Worm (Caenorhabditis elegans) whole organism, late embryonic: ENCODE data around the gene T01H3.3.
A peak's percentile ranks its signal among the peaks of the same experiment; 100 is the strongest.

Source experiments
- C08G9.2 ChIP-seq: sonication (generic microtip); optimal IDR thresholded peaks from 2 replicates; lab custom pipeline; 2016; ENCODE audit warnings: mild to moderate bottlenecking, missing genetic modification characterization, moderate library complexity, missing compliant biosample characterization
- C38D4.7 ChIP-seq: fragments of 200-800 bp; sonication (Bioruptor generic); optimal IDR thresholded peaks from 2 replicates; lab custom pipeline; 2018; ENCODE audit warnings: mild to moderate bottlenecking, missing genetic modification characterization, moderate library complexity, missing compliant biosample characterization
- F13H6.1 ChIP-seq: sonication (generic microtip); optimal IDR thresholded peaks from 2 replicates; lab custom pipeline; 2016; ENCODE audit warnings: missing genetic modification characterization, missing compliant biosample characterization
- K02D7.2 ChIP-seq: sonication (generic microtip); optimal IDR thresholded peaks from 2 replicates; lab custom pipeline; 2017; ENCODE audit warnings: mild to moderate bottlenecking, missing genetic modification characterization, missing compliant biosample characterization
- K09A11.1 ChIP-seq: sonication (generic microtip); optimal IDR thresholded peaks from 2 replicates; lab custom pipeline; 2017; ENCODE audit warnings: antibody characterized with exemption, mild to moderate bottlenecking, missing genetic modification characterization, missing compliant biosample characterization; ENCODE audit not compliant: insufficient read depth
- T23F11.4 ChIP-seq: fragments of 200-800 bp; sonication (Bioruptor generic); optimal IDR thresholded peaks from 2 replicates; lab custom pipeline; 2018; ENCODE audit warnings: mild to moderate bottlenecking, missing genetic modification characterization, missing compliant biosample characterization
- Y22D7AL.16 ChIP-seq: sonication (generic microtip); optimal IDR thresholded peaks from 2 replicates; lab custom pipeline; 2016; ENCODE audit warnings: missing genetic modification characterization, missing compliant biosample characterization
- ahr-1 ChIP-seq: sonication (generic microtip); optimal IDR thresholded peaks from 2 replicates; lab custom pipeline; 2016; ENCODE audit warnings: missing genetic modification characterization, missing compliant biosample characterization
- ama-1 ChIP-seq: fragments of 150-350 bp; optimal IDR thresholded peaks from 2 replicates; lab custom pipeline; 2014
- ceh-14 ChIP-seq: sonication (generic microtip); optimal IDR thresholded peaks from 2 replicates; lab custom pipeline; 2016; ENCODE audit warnings: missing genotype, missing genetic modification characterization, missing compliant biosample characterization
- ceh-22 ChIP-seq: sonication (generic microtip); optimal IDR thresholded peaks from 2 replicates; lab custom pipeline; 2017; ENCODE audit warnings: missing biosample characterization, missing genetic modification characterization
- ceh-24 ChIP-seq: sonication (generic microtip); optimal IDR thresholded peaks from 2 replicates; lab custom pipeline; 2016; ENCODE audit warnings: mild to moderate bottlenecking, missing genetic modification characterization, missing compliant biosample characterization
- ceh-30 ChIP-seq: fragments of 150-350 bp; optimal IDR thresholded peaks from 2 replicates; lab custom pipeline; 2014; ENCODE audit warnings: missing biosample characterization, missing genetic modification characterization
- ceh-31 ChIP-seq: sonication (generic microtip); optimal IDR thresholded peaks from 2 replicates; lab custom pipeline; 2016; ENCODE audit warnings: missing genetic modification characterization, missing compliant biosample characterization
- ceh-48 ChIP-seq: sonication (generic microtip); optimal IDR thresholded peaks from 2 replicates; lab custom pipeline; 2016; ENCODE audit warnings: missing genetic modification characterization, inconsistent platforms, missing compliant biosample characterization
- ceh-6 ChIP-seq: fragments of 200-800 bp; sonication (Bioruptor generic); optimal IDR thresholded peaks from 2 replicates; lab custom pipeline; 2018; ENCODE audit warnings: mild to moderate bottlenecking, missing genetic modification characterization, missing compliant biosample characterization
- dmd-4 ChIP-seq: sonication (generic microtip); optimal IDR thresholded peaks from 2 replicates; lab custom pipeline; 2016; ENCODE audit warnings: borderline replicate concordance, missing genetic modification characterization, missing compliant biosample characterization
- dve-1 ChIP-seq: sonication (generic microtip); optimal IDR thresholded peaks from 2 replicates; lab custom pipeline; 2017; ENCODE audit warnings: antibody characterized with exemption, mild to moderate bottlenecking, missing genetic modification characterization, missing compliant biosample characterization
- elt-2 ChIP-seq: sonication (generic microtip); optimal IDR thresholded peaks from 2 replicates; lab custom pipeline; 2016; ENCODE audit warnings: missing genetic modification reagents, missing genetic modification characterization, missing compliant biosample characterization
- elt-4 ChIP-seq: sonication (generic microtip); optimal IDR thresholded peaks from 2 replicates; lab custom pipeline; 2016; ENCODE audit warnings: missing genetic modification characterization, missing compliant biosample characterization
- ets-4 ChIP-seq: sonication (generic microtip); optimal IDR thresholded peaks from 2 replicates; lab custom pipeline; 2016; ENCODE audit warnings: missing genetic modification characterization, missing compliant biosample characterization
- eyg-1 ChIP-seq: sonication (generic microtip); optimal IDR thresholded peaks from 2 replicates; lab custom pipeline; 2016; ENCODE audit warnings: missing genotype, missing genetic modification characterization, missing compliant biosample characterization
- fkh-10 ChIP-seq: fragments of 150-350 bp; optimal IDR thresholded peaks from 2 replicates; lab custom pipeline; 2014; ENCODE audit warnings: missing biosample characterization, missing genetic modification reagents, missing genetic modification characterization
- hlh-30 ChIP-seq: sonication (generic microtip); optimal IDR thresholded peaks from 2 replicates; lab custom pipeline; 2017; ENCODE audit warnings: antibody characterized with exemption, missing genetic modification characterization, missing compliant biosample characterization; ENCODE audit not compliant: insufficient read depth
- madf-2 ChIP-seq: sonication (generic microtip); optimal IDR thresholded peaks from 2 replicates; lab custom pipeline; 2017; ENCODE audit warnings: missing genetic modification characterization, missing compliant biosample characterization
- mec-3 ChIP-seq: sonication (generic microtip); optimal IDR thresholded peaks from 2 replicates; lab custom pipeline; 2016; ENCODE audit warnings: borderline replicate concordance, missing genetic modification characterization, missing compliant biosample characterization
- nhr-11 ChIP-seq: fragments of 150-350 bp; optimal IDR thresholded peaks from 2 replicates; lab custom pipeline; 2014; ENCODE audit warnings: missing biosample characterization, missing genetic modification characterization
- nhr-232 ChIP-seq: sonication (generic microtip); optimal IDR thresholded peaks from 2 replicates; lab custom pipeline; 2016; ENCODE audit warnings: missing genetic modification characterization, missing compliant biosample characterization
- odd-2 ChIP-seq: sonication (generic microtip); optimal IDR thresholded peaks from 2 replicates; lab custom pipeline; 2017; ENCODE audit warnings: antibody characterized with exemption, mild to moderate bottlenecking, missing genetic modification characterization, missing compliant biosample characterization
- pat-9 ChIP-seq: fragments of 200-800 bp; sonication (Bioruptor generic); optimal IDR thresholded peaks from 2 replicates; lab custom pipeline; 2018; ENCODE audit warnings: mild to moderate bottlenecking, missing genetic modification characterization, moderate library complexity, missing compliant biosample characterization
- pax-1 ChIP-seq: fragments of 150-350 bp; optimal IDR thresholded peaks from 2 replicates; lab custom pipeline; 2014; ENCODE audit warnings: missing biosample characterization, missing genetic modification characterization
- pha-2 ChIP-seq: sonication (generic microtip); optimal IDR thresholded peaks from 2 replicates; lab custom pipeline; 2017; ENCODE audit warnings: mild to moderate bottlenecking, missing genetic modification characterization, missing compliant biosample characterization
- sdc-2 ChIP-seq: sonication (generic microtip); optimal IDR thresholded peaks from 2 replicates; lab custom pipeline; 2016; ENCODE audit warnings: missing genotype, missing genetic modification characterization, missing compliant biosample characterization
- tbx-2 ChIP-seq: sonication (generic microtip); optimal IDR thresholded peaks from 2 replicates; lab custom pipeline; 2016; ENCODE audit warnings: missing genetic modification characterization, missing compliant biosample characterization
- tbx-7 ChIP-seq: sonication (generic microtip); optimal IDR thresholded peaks from 2 replicates; lab custom pipeline; 2016; ENCODE audit warnings: missing genotype, missing genetic modification characterization, missing compliant biosample characterization
- ttx-3 ChIP-seq: sonication (generic microtip); optimal IDR thresholded peaks from 2 replicates; lab custom pipeline; 2016; ENCODE audit warnings: missing genetic modification reagents, missing genetic modification characterization, missing compliant biosample characterization
- unc-3 ChIP-seq, 2 experiments: fragments of 200-800 bp in 1 of 2; sonication (Bioruptor generic) in 1 of 2; sonication (generic microtip) in 1 of 2; conservative IDR thresholded peaks in 1 of 2; optimal IDR thresholded peaks in 1 of 2; 2 replicates each; pipeline versions ENCODE4 v1.3.6 to Lab custom; 2016 to 2022; ENCODE audit warnings: missing compliant biosample characterization in 2 of 2, missing genetic modification characterization in 2 of 2, missing genetic modification reagents in 1 of 2
- unc-42 ChIP-seq: sonication (generic microtip); optimal IDR thresholded peaks from 2 replicates; lab custom pipeline; 2016; ENCODE audit warnings: missing genotype, missing genetic modification characterization, missing compliant biosample characterization
- unc-86 ChIP-seq: sonication (generic microtip); optimal IDR thresholded peaks from 2 replicates; lab custom pipeline; 2016; ENCODE audit warnings: missing genetic modification characterization, missing compliant biosample characterization
- zip-5 ChIP-seq: sonication (generic microtip); optimal IDR thresholded peaks from 2 replicates; lab custom pipeline; 2016; ENCODE audit warnings: missing genetic modification characterization, missing compliant biosample characterization
- ztf-16 ChIP-seq: sonication (generic microtip); optimal IDR thresholded peaks from 2 replicates; lab custom pipeline; 2017; ENCODE audit warnings: missing genetic modification characterization, missing compliant biosample characterization

Gene T01H3.3

ce11 chrII:7891869-7892615 is 18.3 kb upstream of the T01H3.3 start (continued):
- TF ChIP-seq ttx-3 (tag; lab: Kevin White, UChicago) (no peak), pha-2 (no peak), ceh-24 (tag; lab: Kevin White, UChicago) (no peak), unc-3 (GFP tag; conservative IDR thresholded peaks at IDR 0.05; lab: Robert Waterston, UW) (no peak), unc-3 (tag; optimal IDR thresholded peaks at IDR 0.05; lab: Kevin White, UChicago) (no peak), elt-4 (tag; lab: Kevin White, UChicago) (no peak), ceh-6 (GFP tag; lab: Kevin White, UChicago) (no peak), madf-2 (tag; lab: Kevin White, UChicago) (no peak), ceh-31 (tag; lab: Kevin White, UChicago) (peak; percentile 57), hlh-30 (tag; lab: Kevin White, UChicago) (no peak), ceh-22 (no peak), tbx-2 (tag; lab: Kevin White, UChicago) (peak; percentile 47), C38D4.7 (GFP tag; lab: Kevin White, UChicago) (no peak), ceh-14 (tag; lab: Kevin White, UChicago) (peak; percentile 1), sdc-2 (no peak), tbx-7 (tag; lab: Kevin White, UChicago) (no peak), unc-42 (peak; percentile 42), ahr-1 (tag; lab: Kevin White, UChicago) (no peak), Y22D7AL.16 (tag; lab: Kevin White, UChicago) (no peak), ets-4 (tag; lab: Kevin White, UChicago) (no peak), zip-5 (no peak), odd-2 (no peak), dmd-4 (tag; lab: Kevin White, UChicago) (no peak), mec-3 (no peak), ceh-48 (tag; lab: Kevin White, UChicago) (no peak), eyg-1 (tag; lab: Kevin White, UChicago) (no peak), F13H6.1 (no peak), fkh-10 (GFP tag; lab: Kevin White, UChicago) (no peak), elt-2 (tag; lab: Kevin White, UChicago) (peak; percentile 50), K02D7.2 (no peak), ceh-30 (no peak), pat-9 (tag; lab: Kevin White, UChicago) (no peak), dve-1 (no peak), unc-86 (tag; lab: Kevin White, UChicago) (no peak), ama-1 (lab: Kevin White, UChicago) (no peak), nhr-232 (tag; lab: Kevin White, UChicago) (no peak)

ce11 chrII:7889321-7889720 is 15.6 kb upstream of the T01H3.3 start:
- no peak for TF ChIP-seq unc-86 (tag; lab: Kevin White, UChicago)
- no peak for TF ChIP-seq fkh-10 (GFP tag; lab: Kevin White, UChicago)
- TF ChIP-seq nhr-232 (tag; lab: Kevin White, UChicago), result no peak
- no peak for TF ChIP-seq ceh-14 (tag; lab: Kevin White, UChicago)
- no peak for TF ChIP-seq elt-4 (tag; lab: Kevin White, UChicago)
- no peak for TF ChIP-seq T23F11.4 (GFP tag; lab: Kevin White, UChicago)
- TF ChIP-seq pax-1 (tag; lab: Kevin White, UChicago), result no peak
- TF ChIP-seq elt-2 (tag; lab: Kevin White, UChicago), result no peak
- no peak for TF ChIP-seq nhr-11 (tag; lab: Kevin White, UChicago)
- TF ChIP-seq K09A11.1 (tag; lab: Kevin White, UChicago), result no peak
- no peak for TF ChIP-seq hlh-30 (tag; lab: Kevin White, UChicago)
- TF ChIP-seq ama-1 (lab: Kevin White, UChicago), result no peak
- no peak for TF ChIP-seq F13H6.1
- no peak for TF ChIP-seq ets-4 (tag; lab: Kevin White, UChicago)
- TF ChIP-seq ztf-16 (tag; lab: Kevin White, UChicago), result no peak
- TF ChIP-seq C08G9.2, result no peak
- no peak for TF ChIP-seq ceh-22
